Worm (Caenorhabditis elegans) whole organism, midembryonic: ENCODE data around the gene ncl-1.

Source experiments
- T22C8.4 ChIP-seq: fragments of 200-800 bp; sonication (Bioruptor generic); IDR thresholded peaks from 2 replicates; pipeline ENCODE4 v1.3.6; 2022; ENCODE audit warnings: missing genetic modification characterization, missing compliant biosample characterization
- cog-1 ChIP-seq: sonication (generic microtip); optimal IDR thresholded peaks from 2 replicates; lab custom pipeline; 2016; ENCODE audit warnings: missing genetic modification characterization, missing compliant biosample characterization
- flt-1 ChIP-seq: fragments of 200-800 bp; sonication (Bioruptor generic); IDR thresholded peaks from 2 replicates; pipeline ENCODE4 v1.3.6; 2022; ENCODE audit warnings: missing genetic modification characterization, missing compliant biosample characterization
- klf-2 ChIP-seq: fragments of 200-800 bp; sonication (Bioruptor generic); conservative IDR thresholded peaks from 2 replicates; pipeline ENCODE4 v1.3.6; 2022; ENCODE audit warnings: missing genetic modification reagents, missing genetic modification characterization, missing compliant biosample characterization
- med-1 ChIP-seq: sonication (generic microtip); optimal IDR thresholded peaks from 2 replicates; lab custom pipeline; 2017; ENCODE audit warnings: missing genetic modification characterization, mild to moderate bottlenecking, missing compliant biosample characterization, antibody characterized with exemption, missing genetic modification reagents; ENCODE audit not compliant: insufficient read depth
- ref-1 ChIP-seq: fragments of 200-800 bp; sonication (Bioruptor generic); conservative IDR thresholded peaks from 2 replicates; pipeline ENCODE4 v1.3.6; 2022; ENCODE audit warnings: missing genetic modification reagents, missing genetic modification characterization, missing compliant biosample characterization
- tab-1 ChIP-seq: fragments of 200-800 bp; sonication (Bioruptor generic); IDR thresholded peaks from 2 replicates; pipeline ENCODE4 v1.3.6; 2022; ENCODE audit warnings: missing genetic modification characterization, missing compliant biosample characterization
- ztf-23 ChIP-seq: fragments of 200-800 bp; sonication (Bioruptor generic); IDR thresholded peaks from 2 replicates; pipeline ENCODE4 v1.3.6; 2022; ENCODE audit warnings: missing genetic modification reagents, missing genetic modification characterization, missing compliant biosample characterization
- ztf-29 ChIP-seq: fragments of 200-800 bp; sonication (Bioruptor generic); IDR thresholded peaks from 2 replicates; pipeline ENCODE4 v1.3.6; 2022; ENCODE audit warnings: missing genetic modification reagents, missing genetic modification characterization, missing compliant biosample characterization

The ncl-1 gene

DNA sequence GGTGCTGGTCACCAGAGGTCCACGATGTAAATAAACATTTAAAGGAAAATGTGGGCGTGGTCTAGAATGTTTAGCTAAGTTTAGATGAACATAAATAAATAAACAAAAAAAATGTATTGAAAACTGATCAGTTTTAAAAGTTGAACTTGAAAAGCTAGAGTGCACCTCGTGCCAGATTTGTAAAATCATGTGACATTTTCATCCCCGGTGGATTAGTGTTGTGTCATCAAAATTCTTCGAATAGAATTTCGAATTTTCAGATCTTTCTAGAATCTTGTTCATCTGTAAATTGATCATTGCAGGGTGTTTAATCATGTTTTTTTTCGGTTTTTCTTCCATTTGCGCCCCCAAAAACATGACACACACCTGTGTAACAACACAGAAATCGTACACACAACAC lies 7.0 kb downstream of the ncl-1 start:
- TF ChIP-seq ztf-29 (GFP tag; lab: Robert Waterston, UW) (no peak), med-1 (GFP tag; lab: Kevin White, UChicago) (no peak), flt-1 (no peak), ref-1 (GFP tag; lab: Robert Waterston, UW) (no peak), T22C8.4 (GFP tag; lab: Robert Waterston, UW) (no peak), ztf-23 (no peak)

DNA sequence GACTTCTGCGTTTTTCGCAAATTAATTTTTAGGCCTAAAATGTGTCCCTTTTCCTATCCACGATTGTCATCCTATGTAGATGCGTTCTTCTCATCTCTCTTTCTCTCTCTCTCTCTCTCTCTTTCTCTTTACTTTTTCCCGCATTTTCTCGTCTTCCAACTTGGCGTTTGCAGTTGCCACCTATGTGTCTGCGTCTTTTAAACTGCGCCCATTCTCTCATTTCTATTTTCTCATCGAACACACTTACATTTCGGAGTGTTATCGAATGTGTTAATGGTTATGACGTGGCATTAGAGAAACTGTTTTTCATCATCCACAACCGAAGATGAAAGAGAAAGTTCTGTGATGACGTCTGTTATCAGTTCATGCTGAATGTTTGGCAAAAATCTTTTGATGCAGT lies 9.0 kb downstream of the ncl-1 start:
- TF ChIP-seq ztf-23 = no peak
- TF ChIP-seq cog-1 (tag; lab: Kevin White, UChicago) = peak; percentile 39
- no peak for TF ChIP-seq tab-1 (GFP tag; lab: Robert Waterston, UW)
- 0 out of 2 replicates have a peak, but pooled peaks have one; percentile 17 for TF ChIP-seq flt-1
- TF ChIP-seq T22C8.4 (GFP tag; lab: Robert Waterston, UW) = no peak

DNA sequence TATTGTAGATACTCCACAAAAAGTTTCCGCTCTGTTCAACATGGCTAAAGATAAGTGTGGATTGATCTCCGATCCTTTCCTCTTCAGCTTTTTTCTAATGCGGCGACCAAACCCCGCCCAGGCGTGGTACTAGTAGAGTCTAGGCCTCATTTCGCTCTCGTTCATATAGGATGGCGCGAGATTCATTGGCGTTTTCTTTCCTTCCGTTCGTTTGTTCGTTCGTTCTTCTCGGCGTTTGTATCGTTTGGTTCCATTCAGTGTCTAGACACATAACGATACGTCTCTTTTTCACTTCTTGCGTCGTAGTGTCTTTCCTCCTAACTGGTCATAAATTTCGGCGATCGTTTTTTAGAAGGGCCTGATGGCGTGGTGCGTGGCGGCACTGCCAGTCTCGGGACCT lies 9.5 kb downstream of the ncl-1 start:
- TF ChIP-seq ztf-23 = no peak
- TF ChIP-seq flt-1 = 0 out of 2 replicates have a peak, but pooled peaks have one; percentile 23

DNA sequence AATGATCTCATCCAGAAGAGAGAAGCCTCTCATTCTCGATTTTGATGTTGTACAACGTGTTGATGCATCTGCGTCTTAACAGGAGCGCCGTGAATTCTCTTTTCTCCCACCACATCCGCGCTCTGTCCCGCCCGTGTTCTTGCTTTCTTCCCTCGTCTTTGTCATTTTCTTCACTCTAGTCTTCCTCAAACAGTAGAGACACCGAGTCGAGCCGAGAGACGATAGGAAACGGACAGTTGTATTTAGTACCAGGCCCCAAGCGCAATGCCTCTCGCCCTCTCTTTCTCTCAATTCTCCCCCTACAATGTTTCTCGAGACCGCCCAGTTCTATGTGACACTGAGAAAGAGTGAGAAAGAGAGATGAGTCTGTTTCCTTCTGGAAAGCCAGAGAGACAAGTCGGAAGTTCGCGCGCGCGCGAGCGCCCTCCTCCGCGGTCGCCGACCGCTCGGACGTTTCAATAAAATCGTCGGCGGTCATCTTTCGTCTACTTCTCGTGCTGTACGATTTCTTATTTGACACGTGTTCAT lies 10.1 kb downstream of the ncl-1 start, which contains the start of gene ZK112.4:
Gene ZK112.4, minus strand, starts transcription at position 478 of the 528 bp plus-strand sequence.
- peak; percentile 27; the same call in 1 of the 2 replicates for TF ChIP-seq ztf-23
- peak; percentile 85 for TF ChIP-seq cog-1 (tag; lab: Kevin White, UChicago)
- peak; percentile 28; the same call in 1 of the 2 replicates for TF ChIP-seq flt-1
- no peak for TF ChIP-seq T22C8.4 (GFP tag; lab: Robert Waterston, UW)
- no peak for TF ChIP-seq ztf-29 (GFP tag; lab: Robert Waterston, UW)

DNA sequence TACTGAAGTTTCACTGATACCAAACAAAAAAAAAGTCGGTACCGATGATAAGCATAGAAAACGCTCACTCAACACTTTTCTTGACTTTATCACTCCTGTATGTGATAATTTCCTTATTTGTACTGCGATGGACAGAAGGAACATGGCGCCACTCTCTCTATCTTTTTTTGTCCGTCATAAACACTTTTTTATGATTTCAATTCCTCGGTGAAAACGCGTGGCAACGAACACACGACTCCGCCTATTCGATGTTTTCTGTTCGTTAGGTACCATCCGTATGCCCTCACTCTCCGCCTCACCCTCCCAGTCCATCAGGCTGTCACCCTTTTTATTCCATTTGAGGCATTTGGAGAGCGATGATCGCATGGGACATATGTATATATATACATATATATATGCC lies 10.8 kb downstream of the ncl-1 start:
- TF ChIP-seq ztf-23 = no peak
- no peak for TF ChIP-seq flt-1
- no peak for TF ChIP-seq cog-1 (tag; lab: Kevin White, UChicago)
- no peak for TF ChIP-seq tab-1 (GFP tag; lab: Robert Waterston, UW)

DNA sequence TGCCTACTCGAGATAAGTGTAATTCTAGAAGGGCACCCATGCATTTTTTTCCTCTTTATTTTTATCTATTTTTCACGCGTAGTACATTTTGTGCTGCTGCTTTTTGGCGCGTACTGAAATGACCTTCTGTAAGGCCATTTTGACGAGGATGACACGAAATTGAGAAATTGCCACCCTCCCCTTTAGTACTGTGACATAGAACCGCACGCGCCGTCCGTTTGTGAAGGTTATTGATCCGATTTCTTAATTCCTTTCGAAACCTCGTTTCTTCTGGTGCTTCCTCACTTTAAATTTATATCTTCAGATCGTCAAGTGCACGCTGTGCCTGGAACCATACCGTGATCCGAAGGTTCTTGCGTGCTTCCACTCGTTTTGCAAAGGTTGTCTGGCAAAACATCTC lies 11.6 kb downstream of the ncl-1 start:
- TF ChIP-seq klf-2 (GFP tag; lab: Robert Waterston, UW) = no peak

DNA sequence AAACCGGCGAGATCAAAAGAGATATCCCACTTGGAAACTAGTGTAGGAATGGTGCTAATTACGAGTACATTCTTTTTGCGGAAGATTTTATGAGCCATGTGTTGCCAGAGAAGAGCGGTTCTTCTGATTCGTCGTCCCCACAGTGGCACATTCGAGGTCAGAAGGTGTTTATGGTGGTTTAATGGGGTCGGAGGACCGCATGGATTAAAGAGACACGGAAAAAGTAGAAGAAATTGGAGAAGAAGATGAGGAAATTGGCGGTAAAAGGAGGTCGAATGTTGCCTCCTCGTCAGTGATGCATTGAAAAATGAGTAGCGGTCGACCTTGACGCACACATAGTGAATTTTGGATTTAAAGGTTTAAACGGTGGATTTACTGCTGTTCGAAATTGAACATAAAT lies 14.0 kb downstream of the ncl-1 start:
- TF ChIP-seq ref-1 (GFP tag; lab: Robert Waterston, UW) (no peak), ztf-23 (0 out of 2 replicates have a peak, but pooled peaks have one; percentile 46), flt-1 (peak; percentile 25; the same call in 1 of the 2 replicates), tab-1 (GFP tag; lab: Robert Waterston, UW) (no peak), cog-1 (tag; lab: Kevin White, UChicago) (no peak)

DNA sequence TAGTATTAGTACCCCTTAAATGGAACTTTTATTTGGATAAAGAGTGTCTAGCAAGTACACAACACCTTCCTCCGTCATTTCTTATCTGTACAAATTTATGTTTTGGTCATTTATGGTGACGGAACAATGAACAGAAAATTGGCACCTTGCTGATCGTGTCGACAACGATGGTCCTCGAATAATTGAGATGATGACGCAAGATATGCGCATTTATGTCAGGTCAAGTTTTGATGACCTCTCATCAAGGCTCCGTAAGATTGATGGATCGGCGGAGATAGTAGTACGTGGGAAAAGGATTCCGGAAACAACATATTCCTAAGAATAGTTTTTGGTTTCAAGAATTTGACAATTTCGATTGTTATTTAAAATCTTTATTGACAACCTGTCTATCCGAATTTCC lies 14.6 kb downstream of the ncl-1 start:
- TF ChIP-seq flt-1 (no peak), cog-1 (tag; lab: Kevin White, UChicago) (peak; percentile 23)

DNA sequence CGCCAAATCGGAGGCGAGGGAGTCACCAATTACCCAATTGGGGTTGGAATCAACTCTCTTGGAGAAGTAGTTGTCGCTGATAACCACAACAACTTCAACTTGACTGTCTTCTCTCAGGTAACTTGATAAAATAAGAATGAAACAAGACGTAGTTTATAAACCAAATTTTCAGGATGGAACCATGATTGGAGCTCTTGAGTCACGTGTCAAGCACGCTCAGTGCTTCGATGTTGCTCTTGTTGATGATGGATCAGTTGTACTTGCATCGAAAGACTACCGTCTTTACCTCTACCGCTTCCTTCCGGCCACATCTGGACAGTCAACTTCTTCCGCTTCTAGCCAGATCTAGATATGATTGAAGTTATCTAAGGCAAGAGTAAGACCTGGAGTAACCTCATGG lies 16.5 kb downstream of the ncl-1 start:
- TF ChIP-seq ref-1 (GFP tag; lab: Robert Waterston, UW) (no peak), med-1 (GFP tag; lab: Kevin White, UChicago) (no peak), cog-1 (tag; lab: Kevin White, UChicago) (no peak), T22C8.4 (GFP tag; lab: Robert Waterston, UW) (no peak), ztf-29 (GFP tag; lab: Robert Waterston, UW) (no peak), klf-2 (GFP tag; lab: Robert Waterston, UW) (no peak), tab-1 (GFP tag; lab: Robert Waterston, UW) (no peak), ztf-23 (no peak), flt-1 (no peak)

DNA sequence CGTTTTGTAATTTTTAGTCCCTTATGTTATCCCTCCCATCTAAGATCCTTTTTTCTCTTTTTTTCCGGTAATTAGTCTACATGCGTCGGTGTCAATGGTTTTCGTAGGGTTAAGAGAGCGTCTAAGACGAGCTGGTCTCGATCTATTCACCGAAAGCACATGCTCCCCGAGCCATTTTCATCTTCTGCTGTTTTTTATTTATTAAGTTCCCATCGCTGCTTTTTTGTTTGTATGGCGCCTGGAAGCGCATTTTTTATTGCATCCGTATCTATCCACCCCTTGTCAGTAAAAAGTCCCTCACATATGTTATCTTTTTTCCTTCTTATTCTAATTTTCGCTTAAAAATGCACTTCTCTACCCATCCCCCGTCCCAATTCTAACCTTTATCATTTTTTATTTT lies 17.3 kb downstream of the ncl-1 start:
- TF ChIP-seq flt-1 (no peak), ref-1 (GFP tag; lab: Robert Waterston, UW) (no peak), tab-1 (GFP tag; lab: Robert Waterston, UW) (no peak), ztf-23 (no peak), ztf-29 (GFP tag; lab: Robert Waterston, UW) (no peak), med-1 (GFP tag; lab: Kevin White, UChicago) (no peak), klf-2 (GFP tag; lab: Robert Waterston, UW) (no peak), cog-1 (tag; lab: Kevin White, UChicago) (no peak), T22C8.4 (GFP tag; lab: Robert Waterston, UW) (no peak)

DNA sequence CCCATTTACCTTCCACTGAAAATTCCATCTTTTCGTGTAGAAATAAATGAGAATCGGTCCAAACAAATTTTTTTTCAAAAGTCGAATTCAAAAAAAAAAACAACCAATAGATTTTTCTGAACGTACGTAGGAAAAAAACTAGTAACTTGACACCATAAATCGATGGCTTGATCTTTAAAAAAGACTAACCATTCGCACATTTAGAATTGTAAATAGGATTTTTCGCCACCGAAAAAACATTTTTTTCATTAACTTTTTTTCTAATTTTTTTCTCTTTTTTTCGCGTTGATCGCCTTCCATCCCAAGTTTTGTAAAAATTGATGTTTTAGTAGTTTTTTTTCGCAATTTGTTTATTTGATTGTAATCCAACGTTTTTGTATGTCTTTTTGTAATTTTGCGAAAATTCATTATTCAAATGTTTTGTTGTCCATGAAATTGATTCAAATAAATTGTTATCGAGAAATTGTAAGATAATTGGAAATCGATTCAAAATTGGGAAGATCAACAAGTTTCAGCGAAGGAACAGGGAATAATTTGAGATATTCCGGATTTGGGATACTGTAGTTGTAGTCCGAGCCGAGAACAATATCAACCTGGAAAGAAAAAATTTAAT lies 18.2 kb downstream of the ncl-1 start:
- TF ChIP-seq med-1 (GFP tag; lab: Kevin White, UChicago) (no peak), ztf-23 (no peak), T22C8.4 (GFP tag; lab: Robert Waterston, UW) (no peak), ref-1 (GFP tag; lab: Robert Waterston, UW) (no peak), cog-1 (tag; lab: Kevin White, UChicago) (no peak), ztf-29 (GFP tag; lab: Robert Waterston, UW) (no peak), tab-1 (GFP tag; lab: Robert Waterston, UW) (no peak), flt-1 (no peak), klf-2 (GFP tag; lab: Robert Waterston, UW) (no peak)
